Fruit fly (Drosophila melanogaster): Measurements from ENCODE around the gene CG43965.
A peak's percentile ranks its signal among the peaks of the same experiment; 100 is the strongest.

Gene CG43965

dm6 chr3L:8772998-8773684 is 47.6 kb upstream of the CG43965 start (continued):
- TF ChIP-seq CG8359 (GFP tag; optimal IDR thresholded peaks at IDR 0.05; ENCODE audit: borderline replicate concordance) (peak; percentile 48), CG17568 (GFP tag; optimal IDR thresholded peaks at IDR 0.05) (peak; percentile 68), CG18599 (GFP tag; optimal IDR thresholded peaks at IDR 0.05) (peak; percentile 24), CG5953 (GFP tag; IDR thresholded peaks at IDR 0.05) (peak; percentile 56; the same call in 1 of the 2 replicates), kay (GFP tag; optimal IDR thresholded peaks at IDR 0.05) (no peak), Deaf1 (tag; optimal IDR thresholded peaks at IDR 0.05) (peak; percentile 2), NC2β (GFP tag; optimal IDR thresholded peaks at IDR 0.05) (peak; percentile 52), CG15479 (GFP tag; optimal IDR thresholded peaks at IDR 0.05) (no peak), CG2875 (GFP tag; optimal IDR thresholded peaks at IDR 0.05) (peak; percentile 71), Max (GFP tag; optimal IDR thresholded peaks at IDR 0.05) (no peak), CG14667 (GFP tag; IDR thresholded peaks at IDR 0.05) (peak; percentile 38; the same call in 1 of the 2 replicates), Six4 (GFP tag; optimal IDR thresholded peaks at IDR 0.05) (peak; percentile 39), vvl (GFP tag; IDR thresholded peaks at IDR 0.05) (peak; percentile 85), fru (optimal IDR thresholded peaks at IDR 0.05) (no peak), ap (GFP tag; IDR thresholded peaks at IDR 0.05) (peak; percentile 54), lbe (GFP tag; optimal IDR thresholded peaks at IDR 0.05) (no peak), onecut (GFP tag; IDR thresholded peaks at IDR 0.05) (peak; percentile 34; the same call in 1 of the 2 replicates), z (GFP tag; IDR thresholded peaks at IDR 0.05) (no peak), chm (GFP tag; IDR thresholded peaks at IDR 0.05) (0 out of 2 replicates have a peak, but pooled peaks have one; percentile 24), chif (GFP tag; optimal IDR thresholded peaks at IDR 0.05) (peak; percentile 77 to 78), zf30C (GFP tag; optimal IDR thresholded peaks at IDR 0.05) (no peak), MTF-1 (GFP tag; optimal IDR thresholded peaks at IDR 0.05; ENCODE audit: borderline replicate concordance) (no peak), CG30020 (tag; optimal IDR thresholded peaks at IDR 0.05) (no peak), Hmx (GFP tag; optimal IDR thresholded peaks at IDR 0.05) (no peak), gro (GFP tag; optimal IDR thresholded peaks at IDR 0.05) (no peak), GATAe (GFP tag; conservative IDR thresholded peaks at IDR 0.05) (no peak), sob (GFP tag; IDR thresholded peaks at IDR 0.05) (peak; percentile 50; the same call in 1 of the 2 replicates), sqz (GFP tag; optimal IDR thresholded peaks at IDR 0.05) (peak; percentile 57), CkIIα-i1 (GFP tag; IDR thresholded peaks at IDR 0.05) (no peak), Hmr (GFP tag; optimal IDR thresholded peaks at IDR 0.05) (peak; percentile 26), sima (GFP tag; optimal IDR thresholded peaks at IDR 0.05) (no peak), Nf-YA (GFP tag; IDR thresholded peaks at IDR 0.05) (0 out of 2 replicates have a peak, but pooled peaks have one; percentile 42), ab (GFP tag; optimal IDR thresholded peaks at IDR 0.05) (no peak), fd64A (GFP tag; optimal IDR thresholded peaks at IDR 0.05) (no peak), CrebB (tag; optimal IDR thresholded peaks at IDR 0.05) (peak; percentile 62), jing (GFP tag; optimal IDR thresholded peaks at IDR 0.05) (peak; percentile 62), slp2 (GFP tag; optimal IDR thresholded peaks at IDR 0.05) (peak; percentile 59), CG12071 (GFP tag; optimal IDR thresholded peaks at IDR 0.05) (no peak), repo (GFP tag; optimal IDR thresholded peaks at IDR 0.05) (no peak), twi (tag; optimal IDR thresholded peaks at IDR 0.05) (peak; percentile 61), tx (GFP tag; optimal IDR thresholded peaks at IDR 0.05) (no peak), jigr1 (GFP tag; IDR thresholded peaks at IDR 0.05) (no peak), CG17802 (tag; optimal IDR thresholded peaks at IDR 0.05) (peak; percentile 18), CG7839 (tag; optimal IDR thresholded peaks at IDR 0.05) (peak; percentile 81), dati (GFP tag; IDR thresholded peaks at IDR 0.05) (no peak), CG13296 (GFP tag; optimal IDR thresholded peaks at IDR 0.05) (peak; percentile 25), Camta (GFP tag; optimal IDR thresholded peaks at IDR 0.05) (peak; percentile 8), Pdp1 (GFP tag; optimal IDR thresholded peaks at IDR 0.05) (peak; percentile 8 to 61), CG11398 (GFP tag; optimal IDR thresholded peaks at IDR 0.05) (peak; percentile 39), YL-1 (GFP tag; optimal IDR thresholded peaks at IDR 0.05) (no peak)
